Fruit fly (Drosophila melanogaster): ENCODE measurements around the gene Cpr67B.
A peak's percentile ranks its signal among the peaks of the same experiment; 100 is the strongest.

Cpr67B gene

dm6 chr3L:9429665-9430607 lies 25.3 kb downstream of the Cpr67B start, which contains the start of the genes RpS17 and MTF-1 (continued):
- TF ChIP-seq mirr (GFP tag; optimal IDR thresholded peaks at IDR 0.05) = peak; percentile 55
- TF ChIP-seq Deaf1 (tag; optimal IDR thresholded peaks at IDR 0.05) = peak; percentile 10
- TF ChIP-seq maf-S (GFP tag; optimal IDR thresholded peaks at IDR 0.05) = peak; percentile 4
- peak; percentile 27 for TF ChIP-seq Nf-YC (tag; optimal IDR thresholded peaks at IDR 0.05)
- TF ChIP-seq CG10431 (GFP tag; optimal IDR thresholded peaks at IDR 0.05) = peak; percentile 59
- TF ChIP-seq CG18476 (GFP tag; optimal IDR thresholded peaks at IDR 0.05) = no peak
- no peak for TF ChIP-seq Dek (tag; optimal IDR thresholded peaks at IDR 0.05)
- peak; percentile 32; the same call in 1 of the 2 replicates for TF ChIP-seq E2f2 (GFP tag; IDR thresholded peaks at IDR 0.05)
- TF ChIP-seq CTCF (GFP tag; optimal IDR thresholded peaks at IDR 0.05) = peak; percentile 62
- peak; percentile 73 for TF ChIP-seq Nf-YA (GFP tag; IDR thresholded peaks at IDR 0.05)
- peak; percentile 53 for TF ChIP-seq slou (GFP tag; optimal IDR thresholded peaks at IDR 0.05)
- 0 out of 3 replicates have a peak, but pooled peaks have one; percentile 32 for TF ChIP-seq dysf (GFP tag; IDR thresholded peaks at IDR 0.05)
- no peak for TF ChIP-seq Trl (optimal IDR thresholded peaks at IDR 0.05)
- TF ChIP-seq Trl (GFP tag; optimal IDR thresholded peaks at IDR 0.05) = peak; percentile 20
- no peak for TF ChIP-seq ro (GFP tag; IDR thresholded peaks at IDR 0.05)
- peak; percentile 98 for TF ChIP-seq CG12155 (GFP tag; optimal IDR thresholded peaks at IDR 0.05)
- TF ChIP-seq corto (GFP tag; optimal IDR thresholded peaks at IDR 0.05) = no peak
- peak; percentile 39 for TF ChIP-seq stwl (tag; optimal IDR thresholded peaks at IDR 0.05)
- TF ChIP-seq D19A (tag; optimal IDR thresholded peaks at IDR 0.05) = peak; percentile 13
- no peak for TF ChIP-seq CG4282 (GFP tag; optimal IDR thresholded peaks at IDR 0.05)
- TF ChIP-seq CG1024 (GFP tag; IDR thresholded peaks at IDR 0.05) = peak; percentile 61
- TF ChIP-seq chinmo (GFP tag; IDR thresholded peaks at IDR 0.05; ENCODE audit: partially characterized antibody) = no peak
- TF ChIP-seq CG17829 (tag; optimal IDR thresholded peaks at IDR 0.05) = peak; percentile 28
- peak; percentile 53 for TF ChIP-seq CG2678 (tag; optimal IDR thresholded peaks at IDR 0.05)
- TF ChIP-seq dmrt99B (tag; optimal IDR thresholded peaks at IDR 0.05) = peak; percentile 19
- TF ChIP-seq Mes4 (GFP tag; optimal IDR thresholded peaks at IDR 0.05) = peak; percentile 78
- no peak for TF ChIP-seq CG15073 (GFP tag; optimal IDR thresholded peaks at IDR 0.05)
- peak; percentile 5 for TF ChIP-seq en (GFP tag; optimal IDR thresholded peaks at IDR 0.05)
- TF ChIP-seq HLHmδ (GFP tag; optimal IDR thresholded peaks at IDR 0.05) = peak; percentile 27
- TF ChIP-seq ttk (GFP tag; IDR thresholded peaks at IDR 0.05) = peak; percentile 30
- no peak for TF ChIP-seq CkIIα-i1 (GFP tag; IDR thresholded peaks at IDR 0.05)
- no peak for TF ChIP-seq sc (optimal IDR thresholded peaks at IDR 0.05)
- peak; percentile 23 for TF ChIP-seq sc (GFP tag; optimal IDR thresholded peaks at IDR 0.05)
- no peak for TF ChIP-seq CG16815 (GFP tag; optimal IDR thresholded peaks at IDR 0.05)
- no peak for TF ChIP-seq CG4854 (GFP tag; optimal IDR thresholded peaks at IDR 0.05)
- no peak for TF ChIP-seq gsb (GFP tag; IDR thresholded peaks at IDR 0.05)
- no peak for TF ChIP-seq NK7.1 (GFP tag; optimal IDR thresholded peaks at IDR 0.05)
- TF ChIP-seq CG10959 (GFP tag; IDR thresholded peaks at IDR 0.05) = no peak
- TF ChIP-seq Sox102F (GFP tag; optimal IDR thresholded peaks at IDR 0.05) = no peak
- no peak for TF ChIP-seq Kr (GFP tag; optimal IDR thresholded peaks at IDR 0.05)
- peak; percentile 51; the same call in 1 of the 3 replicates for TF ChIP-seq gce (GFP tag; IDR thresholded peaks at IDR 0.05)
- no peak for TF ChIP-seq CG1792 (GFP tag; optimal IDR thresholded peaks at IDR 0.05)
- TF ChIP-seq kay (GFP tag; optimal IDR thresholded peaks at IDR 0.05) = no peak
- peak; percentile 16 for TF ChIP-seq az2 (GFP tag; optimal IDR thresholded peaks at IDR 0.05)
- no peak for TF ChIP-seq ssp (GFP tag; IDR thresholded peaks at IDR 0.05)
- peak; percentile 2 for TF ChIP-seq shn (GFP tag; optimal IDR thresholded peaks at IDR 0.05)
- TF ChIP-seq jumu (GFP tag; optimal IDR thresholded peaks at IDR 0.05) = no peak
- TF ChIP-seq MTF-1 (GFP tag; optimal IDR thresholded peaks at IDR 0.05; ENCODE audit: borderline replicate concordance) = peak; percentile 93
- TF ChIP-seq Hey (tag; optimal IDR thresholded peaks at IDR 0.05) = no peak
- peak; percentile 7 for TF ChIP-seq cwo (GFP tag; optimal IDR thresholded peaks at IDR 0.05)
